Fruit fly (Drosophila melanogaster) whole organism, pupa: ENCODE data around the gene Frq2.

ENCODE experiments used
- CG10348 ChIP-seq: fragments of 200-800 bp; sonication (Bioruptor generic); IDR thresholded peaks from 2 replicates; pipeline ENCODE4 v1.3.6; 2022; ENCODE audit warnings: missing biosample characterization, missing genetic modification characterization
- CG12605 ChIP-seq: fragments of 200-800 bp; sonication (Bioruptor generic); IDR thresholded peaks from 2 replicates; pipeline ENCODE4 v1.3.6; 2022; ENCODE audit warnings: missing biosample characterization, missing genetic modification characterization
- CG13204 ChIP-seq: fragments of 200-800 bp; sonication (Bioruptor generic); optimal IDR thresholded peaks from 2 replicates; lab custom pipeline; 2018; ENCODE audit warnings: missing biosample characterization, mild to moderate bottlenecking, missing genetic modification characterization, moderate library complexity
- CG14655 ChIP-seq: fragments of 200-800 bp; sonication (Bioruptor generic); optimal IDR thresholded peaks from 3 replicates; lab custom pipeline; 2017; ENCODE audit warnings: mild to moderate bottlenecking, missing biosample characterization, missing genetic modification reagents, missing genetic modification characterization
- CG15710 ChIP-seq: fragments of 200-800 bp; sonication (Bioruptor generic); optimal IDR thresholded peaks from 2 replicates; lab custom pipeline; 2018; ENCODE audit warnings: missing biosample characterization, mild to moderate bottlenecking, missing genetic modification characterization, moderate library complexity
- CG17806 ChIP-seq: fragments of 200-800 bp; sonication (Bioruptor generic); optimal IDR thresholded peaks from 2 replicates; lab custom pipeline; 2018; ENCODE audit warnings: missing biosample characterization, mild to moderate bottlenecking, missing genetic modification characterization, moderate library complexity
- CG32121 ChIP-seq: fragments of 200-800 bp; sonication (Bioruptor generic); IDR thresholded peaks from 2 replicates; pipeline ENCODE4 v1.3.6; 2022; ENCODE audit warnings: missing biosample characterization, missing genetic modification characterization
- CG34367 ChIP-seq: fragments of 200-800 bp; sonication (Bioruptor generic); optimal IDR thresholded peaks from 2 replicates; lab custom pipeline; 2018; ENCODE audit warnings: missing biosample characterization, mild to moderate bottlenecking, missing genetic modification characterization
- CG4496 ChIP-seq: fragments of 200-800 bp; sonication (Bioruptor generic); IDR thresholded peaks from 3 replicates; pipeline ENCODE4 v1.3.6; 2022; ENCODE audit warnings: missing biosample characterization, missing genetic modification characterization
- CG8159 ChIP-seq: fragments of 200-800 bp; sonication (Bioruptor generic); optimal IDR thresholded peaks from 3 replicates; lab custom pipeline; 2018; ENCODE audit warnings: missing biosample characterization, mild to moderate bottlenecking, missing genetic modification characterization, moderate library complexity
- CG8301 ChIP-seq: fragments of 200-800 bp; sonication (Bioruptor generic); optimal IDR thresholded peaks from 2 replicates; lab custom pipeline; 2018; ENCODE audit warnings: missing biosample characterization, mild to moderate bottlenecking, missing genetic modification characterization
- CG9948 ChIP-seq: fragments of 200-800 bp; sonication (Bioruptor generic); optimal IDR thresholded peaks from 2 replicates; lab custom pipeline; 2018; ENCODE audit warnings: missing biosample characterization, mild to moderate bottlenecking, missing genetic modification characterization, moderate library complexity
- D1 ChIP-seq: fragments of 200-800 bp; sonication (Bioruptor generic); optimal IDR thresholded peaks from 2 replicates; lab custom pipeline; 2018; ENCODE audit warnings: missing biosample characterization, mild to moderate bottlenecking, missing genetic modification characterization, moderate library complexity
- EcR ChIP-seq: fragments of 200-800 bp; sonication (Bioruptor generic); optimal IDR thresholded peaks from 3 replicates; lab custom pipeline; 2019; ENCODE audit warnings: missing biosample characterization, missing genetic modification characterization, mild to moderate bottlenecking, moderate library complexity, missing genetic modification reagents
- Ets98B ChIP-seq: fragments of 200-800 bp; sonication (Bioruptor generic); IDR thresholded peaks from 2 replicates; pipeline ENCODE4 v1.3.6; 2022; ENCODE audit warnings: missing biosample characterization, missing genetic modification characterization
- Pif1A ChIP-seq: fragments of 200-800 bp; sonication (Bioruptor generic); optimal IDR thresholded peaks from 3 replicates; lab custom pipeline; 2016; ENCODE audit warnings: missing biosample characterization, missing genetic modification characterization
- Pif1B ChIP-seq: fragments of 200-800 bp; sonication (Bioruptor generic); optimal IDR thresholded peaks from 3 replicates; lab custom pipeline; 2016; ENCODE audit warnings: missing biosample characterization, missing genetic modification characterization
- Snoo ChIP-seq: fragments of 200-800 bp; sonication (Bioruptor generic); optimal IDR thresholded peaks from 3 replicates; lab custom pipeline; 2017; ENCODE audit warnings: missing biosample characterization, mild to moderate bottlenecking, missing genetic modification characterization, inconsistent platforms
- fd96Ca ChIP-seq: fragments of 200-800 bp; sonication (Bioruptor generic); IDR thresholded peaks from 3 replicates; pipeline ENCODE4 v1.3.6; 2022; ENCODE audit warnings: missing biosample characterization, missing genetic modification characterization
- gl ChIP-seq: fragments of 200-800 bp; sonication (Bioruptor generic); optimal IDR thresholded peaks from 2 replicates; lab custom pipeline; 2018; ENCODE audit warnings: missing biosample characterization, mild to moderate bottlenecking, missing genetic modification characterization
- rn ChIP-seq: fragments of 200-800 bp; sonication (Bioruptor generic); IDR thresholded peaks from 2 replicates; pipeline ENCODE4 v1.3.6; 2022; ENCODE audit warnings: missing biosample characterization, missing genetic modification characterization

Frq2 gene

DNA sequence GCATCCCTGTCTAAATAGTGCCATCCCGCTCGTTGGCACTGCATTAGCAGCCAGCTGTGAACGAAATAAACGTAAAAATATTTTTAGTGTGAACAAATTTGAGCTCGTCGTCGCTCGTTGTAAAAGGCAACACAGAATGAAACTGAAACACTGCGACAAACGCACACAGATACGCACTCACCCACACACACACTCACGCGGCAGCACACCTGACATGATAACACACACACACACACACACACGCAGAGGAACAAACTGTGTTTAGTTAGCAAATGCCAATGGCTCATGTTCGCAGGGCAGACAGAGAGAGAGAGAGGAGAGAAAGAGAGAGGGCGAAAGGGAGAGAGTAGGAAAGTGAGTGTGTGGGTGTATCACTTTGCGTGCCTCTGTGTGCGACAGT is 18.4 kb upstream of the Frq2 start:
- no peak for TF ChIP-seq EcR (GFP tag; lab: Kevin White, UChicago)
- no peak for TF ChIP-seq CG8301 (tag; lab: Kevin White, UChicago)
- TF ChIP-seq fd96Ca (GFP tag; lab: Robert Waterston, UW), result no peak
- TF ChIP-seq CG17806, result no peak
- TF ChIP-seq, all 21 proteins: peak for 0

DNA sequence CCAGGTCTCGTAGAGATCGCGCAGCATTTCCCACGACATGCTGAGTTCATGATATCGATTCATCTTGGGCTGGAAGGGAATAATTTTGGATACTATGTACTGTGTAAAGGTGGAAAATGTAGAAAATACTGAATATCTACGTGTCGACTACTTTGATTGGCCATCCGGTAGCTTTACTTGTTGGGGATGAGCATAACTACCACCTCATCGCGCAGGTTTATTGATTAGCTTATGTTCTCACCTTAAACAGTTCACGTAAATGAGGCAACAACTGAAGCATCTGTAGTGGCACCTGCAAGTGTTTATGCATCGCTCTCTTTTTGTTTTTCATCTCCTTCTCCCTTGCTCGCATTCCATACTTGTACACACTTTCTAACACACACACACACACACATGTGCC is 2.0 kb downstream of the Frq2 start, which contains the start of gene Andorra:
Gene Andorra (minus strand): TSS at position 101 of the 400 bp plus-strand sequence.
- TF ChIP-seq rn (GFP tag; lab: Robert Waterston, UW) (no peak), gl (tag; lab: Kevin White, UChicago) (no peak), CG13204 (GFP tag; lab: Kevin White, UChicago) (no peak), CG10348 (GFP tag; lab: Robert Waterston, UW) (no peak), EcR (GFP tag; lab: Kevin White, UChicago) (no peak), CG15710 (no peak), CG17806 (no peak), Pif1A (GFP tag; lab: Kevin White, UChicago) (no peak), CG9948 (tag; lab: Kevin White, UChicago) (no peak), D1 (tag; lab: Kevin White, UChicago) (no peak), CG14655 (GFP tag; lab: Kevin White, UChicago) (no peak), CG32121 (no peak), fd96Ca (GFP tag; lab: Robert Waterston, UW) (no peak), CG4496 (no peak)

DNA sequence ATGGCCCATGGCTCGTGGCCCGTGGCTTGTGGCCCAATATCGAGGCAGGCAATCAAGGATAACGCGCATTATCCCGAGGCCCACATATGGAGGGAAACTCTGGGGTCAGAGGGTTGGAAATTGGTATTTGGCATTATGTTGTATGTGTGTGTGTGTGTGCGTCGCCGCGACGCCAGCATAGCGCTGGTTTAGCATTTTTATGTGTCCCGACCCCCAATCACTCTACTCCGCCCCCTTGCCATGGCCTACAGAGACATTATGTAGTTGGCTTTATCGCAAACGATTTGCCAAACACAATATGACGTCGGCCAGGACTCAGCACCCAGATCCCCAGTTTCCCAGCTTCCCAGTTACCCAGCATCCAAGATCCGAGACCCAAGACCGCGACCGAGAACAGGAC is 3.7 kb downstream of the Frq2 start:
- TF ChIP-seq CG32121 (no peak), CG12605 (GFP tag; lab: Robert Waterston, UW) (no peak), rn (GFP tag; lab: Robert Waterston, UW) (no peak), Snoo (tag; lab: Kevin White, UChicago) (no peak), CG9948 (tag; lab: Kevin White, UChicago) (no peak)

DNA sequence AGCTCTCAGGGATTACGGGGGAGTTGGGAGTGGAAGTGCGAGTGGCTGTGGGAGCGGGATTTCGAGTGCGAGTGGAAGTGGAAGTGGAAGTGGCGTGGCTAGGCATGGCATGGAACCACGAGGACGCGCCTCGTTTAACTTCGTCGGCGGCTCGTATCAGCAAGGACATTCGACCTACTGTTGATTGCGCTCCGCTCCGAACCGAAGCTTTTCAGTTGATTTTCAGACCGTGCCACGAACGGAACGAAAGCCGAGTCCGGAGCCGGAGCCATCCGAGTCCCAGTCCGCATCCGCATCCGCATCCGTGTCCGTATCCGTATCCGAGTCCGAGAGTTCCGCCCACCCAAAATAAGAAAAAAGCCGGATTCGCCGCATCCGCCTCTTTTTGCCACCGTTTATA is 8.5 kb downstream of the Frq2 start:
- TF ChIP-seq CG34367 (tag; lab: Kevin White, UChicago) (no peak), CG14655 (GFP tag; lab: Kevin White, UChicago) (no peak), CG13204 (GFP tag; lab: Kevin White, UChicago) (no peak), Ets98B (GFP tag; lab: Robert Waterston, UW) (no peak), fd96Ca (GFP tag; lab: Robert Waterston, UW) (no peak), Pif1A (GFP tag; lab: Kevin White, UChicago) (no peak), Pif1B (GFP tag; lab: Kevin White, UChicago) (no peak), CG15710 (no peak), CG8301 (tag; lab: Kevin White, UChicago) (no peak), CG9948 (tag; lab: Kevin White, UChicago) (no peak), rn (GFP tag; lab: Robert Waterston, UW) (no peak), CG17806 (no peak), CG8159 (tag; lab: Kevin White, UChicago) (no peak), CG12605 (GFP tag; lab: Robert Waterston, UW) (no peak), gl (tag; lab: Kevin White, UChicago) (no peak), CG4496 (no peak), Snoo (tag; lab: Kevin White, UChicago) (no peak), CG10348 (GFP tag; lab: Robert Waterston, UW) (no peak)

DNA sequence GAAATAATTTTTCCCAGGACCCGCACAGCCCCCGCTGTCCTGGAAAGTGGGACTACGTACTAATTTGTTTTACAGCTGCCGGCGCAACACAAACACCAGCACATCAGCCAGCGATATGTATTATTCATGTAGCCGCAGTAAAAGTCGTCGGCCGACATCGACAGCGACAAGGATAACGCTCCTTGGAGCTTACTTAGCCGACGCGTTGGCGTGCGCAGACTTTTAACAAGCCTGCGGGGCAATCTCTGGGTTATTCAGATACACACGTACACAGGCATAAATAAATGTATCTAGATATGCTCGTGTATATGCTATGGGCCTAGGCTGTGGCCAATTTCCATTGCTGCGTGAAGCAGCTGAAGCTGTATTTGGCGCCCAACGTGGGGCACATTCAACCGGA is 20.2 kb downstream of the Frq2 start:
- TF ChIP-seq CG9948 (tag; lab: Kevin White, UChicago), result no peak
- TF ChIP-seq CG4496, result no peak
- TF ChIP-seq Ets98B (GFP tag; lab: Robert Waterston, UW), result no peak
- TF ChIP-seq CG34367 (tag; lab: Kevin White, UChicago), result no peak
- TF ChIP-seq CG10348 (GFP tag; lab: Robert Waterston, UW), result no peak

DNA sequence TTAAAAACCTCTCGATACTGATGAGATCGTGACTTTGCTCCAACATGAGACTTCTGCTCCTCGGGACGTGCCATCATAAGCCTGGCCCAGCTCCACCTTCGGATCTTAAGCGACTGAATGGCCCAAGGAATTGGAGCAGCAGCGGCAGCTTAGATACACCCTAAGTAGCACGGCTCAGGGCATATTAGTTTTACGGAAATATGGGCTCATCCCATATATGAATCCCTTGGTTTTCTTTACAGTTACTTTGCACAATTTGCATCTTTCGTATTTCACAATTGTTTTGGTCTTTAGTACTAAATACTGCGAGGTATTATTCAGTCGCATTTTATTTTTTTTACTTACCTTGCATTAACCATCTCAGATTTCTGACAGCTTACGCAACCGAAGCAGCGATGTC is 27.6 kb downstream of the Frq2 start, which contains the start of gene Hesr:
Gene Hesr (minus strand): TSS at position 101 of the 400 bp plus-strand sequence.
- TF ChIP-seq CG32121 (no peak), Pif1B (GFP tag; lab: Kevin White, UChicago) (no peak), CG9948 (tag; lab: Kevin White, UChicago) (no peak), CG14655 (GFP tag; lab: Kevin White, UChicago) (no peak), rn (GFP tag; lab: Robert Waterston, UW) (no peak), Pif1A (GFP tag; lab: Kevin White, UChicago) (no peak), CG8301 (tag; lab: Kevin White, UChicago) (no peak), CG8159 (tag; lab: Kevin White, UChicago) (no peak), D1 (tag; lab: Kevin White, UChicago) (no peak), fd96Ca (GFP tag; lab: Robert Waterston, UW) (no peak)

DNA sequence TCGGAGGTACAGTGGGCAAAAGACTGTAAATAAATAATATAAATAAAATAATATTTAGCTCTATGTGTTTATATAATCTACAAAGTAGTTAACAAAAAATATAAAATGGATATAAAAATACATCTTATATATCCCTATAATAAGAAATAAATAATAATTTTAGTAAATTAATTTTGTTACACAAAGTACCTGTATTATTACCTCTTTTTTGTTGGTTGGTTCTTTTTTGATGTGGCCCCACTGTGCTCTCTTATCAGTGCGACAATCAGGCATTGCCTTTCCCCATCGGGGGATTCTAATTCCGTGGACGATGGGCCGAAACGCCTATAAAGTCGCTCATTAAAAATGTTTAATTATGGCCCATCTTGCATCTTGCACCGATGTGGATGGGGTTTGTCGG is 30.1 kb downstream of the Frq2 start:
- TF ChIP-seq Pif1B (GFP tag; lab: Kevin White, UChicago) (no peak), CG8159 (tag; lab: Kevin White, UChicago) (peak; percentile 23), Pif1A (GFP tag; lab: Kevin White, UChicago) (no peak), CG9948 (tag; lab: Kevin White, UChicago) (peak; percentile 3)
